Worm (Caenorhabditis elegans): Measurements from ENCODE around the gene Y54G9A.7.

Y54G9A.7 gene

ce11 chrII:13681063-13681462 is 44.5 kb downstream of the Y54G9A.7 start (continued):
- TF ChIP-seq mbf-1 (tag; optimal IDR thresholded peaks at IDR 0.05) (no peak), nhr-25 (tag; optimal IDR thresholded peaks at IDR 0.05) (peak; percentile 87), elt-3 (tag; optimal IDR thresholded peaks at IDR 0.05) (no peak), sma-3 (GFP tag; optimal IDR thresholded peaks at IDR 0.05) (peak; percentile 79), elt-1 (tag; optimal IDR thresholded peaks at IDR 0.05) (no peak), sem-4 (tag; optimal IDR thresholded peaks at IDR 0.05) (peak; percentile 29), lin-11 (tag; optimal IDR thresholded peaks at IDR 0.05) (no peak), unc-39 (tag; optimal IDR thresholded peaks at IDR 0.05) (no peak), ztf-1 (GFP tag; conservative IDR thresholded peaks at IDR 0.05) (no peak)

ce11 chrII:13679775-13680320 is 45.8 kb downstream of the Y54G9A.7 start:
- TF ChIP-seq nhr-25 (tag; optimal IDR thresholded peaks at IDR 0.05) (peak; percentile 46), snpc-4 (tag; optimal IDR thresholded peaks at IDR 0.05) (no peak), sma-9 (GFP tag; optimal IDR thresholded peaks at IDR 0.05) (peak; percentile 91), sma-9 (tag; optimal IDR thresholded peaks at IDR 0.05) (no peak), sma-3 (GFP tag; optimal IDR thresholded peaks at IDR 0.05) (peak; percentile 62), nhr-11 (tag; optimal IDR thresholded peaks at IDR 0.05) (no peak), mdl-1 (tag; optimal IDR thresholded peaks at IDR 0.05) (peak in 1 of 2 experiments; percentile 18), lsy-2 (tag; optimal IDR thresholded peaks at IDR 0.05) (no peak), nhr-21 (tag; optimal IDR thresholded peaks at IDR 0.05) (peak; percentile 81), peb-1 (tag; optimal IDR thresholded peaks at IDR 0.05) (no peak), ztf-11 (tag; optimal IDR thresholded peaks at IDR 0.05) (no peak), skn-1 (tag; optimal IDR thresholded peaks at IDR 0.05) (no peak), lin-13 (GFP tag; optimal IDR thresholded peaks at IDR 0.05) (no peak), blmp-1 (tag; optimal IDR thresholded peaks at IDR 0.05; ENCODE audit: insufficient read depth) (peak; percentile 95), fos-1 (tag; optimal IDR thresholded peaks at IDR 0.05) (peak; percentile 28), egl-27 (tag; optimal IDR thresholded peaks at IDR 0.05) (peak; percentile 1)

ce11 chrII:13678555-13679119 is 47.0 kb downstream of the Y54G9A.7 start:
- no peak for TF ChIP-seq elt-1 (tag; optimal IDR thresholded peaks at IDR 0.05)
- TF ChIP-seq ceh-16 (tag; optimal IDR thresholded peaks at IDR 0.05): no peak
- TF ChIP-seq C34F6.9 (tag; optimal IDR thresholded peaks at IDR 0.05): no peak
- TF ChIP-seq mdl-1 (tag; optimal IDR thresholded peaks at IDR 0.05): no peak
- TF ChIP-seq snpc-4 (tag; optimal IDR thresholded peaks at IDR 0.05): no peak
- no peak for TF ChIP-seq nhr-77 (tag; optimal IDR thresholded peaks at IDR 0.05)
- no peak for TF ChIP-seq elt-3 (tag; optimal IDR thresholded peaks at IDR 0.05)
- no peak for TF ChIP-seq sem-4 (tag; optimal IDR thresholded peaks at IDR 0.05)
- TF ChIP-seq alr-1 (tag; optimal IDR thresholded peaks at IDR 0.05): no peak
- peak; percentile 75 for TF ChIP-seq nhr-25 (tag; optimal IDR thresholded peaks at IDR 0.05)
- TF ChIP-seq ztf-1 (GFP tag; conservative IDR thresholded peaks at IDR 0.05): no peak
- TF ChIP-seq mbf-1 (tag; optimal IDR thresholded peaks at IDR 0.05): no peak
- TF ChIP-seq Y55F3AM.14 (GFP tag; optimal IDR thresholded peaks at IDR 0.05): peak; percentile 47
- no peak for TF ChIP-seq unc-39 (tag; optimal IDR thresholded peaks at IDR 0.05)
- TF ChIP-seq nhr-12 (tag; optimal IDR thresholded peaks at IDR 0.05): no peak
- TF ChIP-seq mab-5 (tag; optimal IDR thresholded peaks at IDR 0.05): no peak
- no peak for TF ChIP-seq gmeb-1 (tag; optimal IDR thresholded peaks at IDR 0.05)
- peak in 1 of 2 experiments; percentile 12 for TF ChIP-seq lsy-2 (tag; optimal IDR thresholded peaks at IDR 0.05)
- no peak for TF ChIP-seq unc-62 (GFP tag; optimal IDR thresholded peaks at IDR 0.05)
- TF ChIP-seq ztf-11 (tag; optimal IDR thresholded peaks at IDR 0.05): no peak
- no peak for TF ChIP-seq nhr-23 (tag; optimal IDR thresholded peaks at IDR 0.05)
- TF ChIP-seq sma-9 (GFP tag; optimal IDR thresholded peaks at IDR 0.05): peak; percentile 65
- peak; percentile 44 for TF ChIP-seq sma-9 (tag; optimal IDR thresholded peaks at IDR 0.05)
- TF ChIP-seq crh-2 (tag; optimal IDR thresholded peaks at IDR 0.05): peak; percentile 23
- no peak for TF ChIP-seq aly-2 (tag; optimal IDR thresholded peaks at IDR 0.05)
- TF ChIP-seq nhr-129 (tag; optimal IDR thresholded peaks at IDR 0.05): peak; percentile 26
- no peak for TF ChIP-seq peb-1 (tag; optimal IDR thresholded peaks at IDR 0.05)
- peak; percentile 9 for TF ChIP-seq fos-1 (tag; optimal IDR thresholded peaks at IDR 0.05)
- no peak for TF ChIP-seq ceh-82 (tag; optimal IDR thresholded peaks at IDR 0.05)
- peak; percentile 52 for TF ChIP-seq blmp-1 (tag; optimal IDR thresholded peaks at IDR 0.05; ENCODE audit: insufficient read depth)
- TF ChIP-seq R02D3.7 (tag; optimal IDR thresholded peaks at IDR 0.05): no peak
- peak; percentile 85 for TF ChIP-seq sma-3 (GFP tag; optimal IDR thresholded peaks at IDR 0.05)
- TF ChIP-seq skn-1 (tag; optimal IDR thresholded peaks at IDR 0.05): no peak
- TF ChIP-seq nhr-21 (tag; optimal IDR thresholded peaks at IDR 0.05): peak; percentile 87
- TF ChIP-seq zag-1 (tag; optimal IDR thresholded peaks at IDR 0.05): no peak
- no peak for TF ChIP-seq ztf-4 (tag; optimal IDR thresholded peaks at IDR 0.05)
- no peak for TF ChIP-seq nhr-237 (tag; optimal IDR thresholded peaks at IDR 0.05)
- TF ChIP-seq ama-1 (optimal IDR thresholded peaks at IDR 0.05): no peak
- TF ChIP-seq lin-39 (tag; optimal IDR thresholded peaks at IDR 0.05): no peak
- no peak for TF ChIP-seq dmd-4 (tag; optimal IDR thresholded peaks at IDR 0.05)
- no peak for TF ChIP-seq nhr-6 (tag; optimal IDR thresholded peaks at IDR 0.05)
- TF ChIP-seq ZK546.5 (tag; optimal IDR thresholded peaks at IDR 0.05): no peak
- no peak for TF ChIP-seq lin-11 (tag; optimal IDR thresholded peaks at IDR 0.05)
- TF ChIP-seq lin-13 (GFP tag; optimal IDR thresholded peaks at IDR 0.05): no peak
- no peak for TF ChIP-seq nhr-11 (tag; optimal IDR thresholded peaks at IDR 0.05)
- TF ChIP-seq egl-27 (tag; optimal IDR thresholded peaks at IDR 0.05): peak; percentile 16

Measured in whole organism, L2 larva.